Worm (Caenorhabditis elegans) whole organism, dauer: ENCODE data around the gene H28G03.3.

Experiments
- unc-62 ChIP-seq: sonication (generic microtip); optimal IDR thresholded peaks from 2 replicates; lab custom pipeline; 2017; ENCODE audit warnings: missing biosample characterization, missing genetic modification reagents, missing genetic modification characterization

Gene H28G03.3

DNA sequence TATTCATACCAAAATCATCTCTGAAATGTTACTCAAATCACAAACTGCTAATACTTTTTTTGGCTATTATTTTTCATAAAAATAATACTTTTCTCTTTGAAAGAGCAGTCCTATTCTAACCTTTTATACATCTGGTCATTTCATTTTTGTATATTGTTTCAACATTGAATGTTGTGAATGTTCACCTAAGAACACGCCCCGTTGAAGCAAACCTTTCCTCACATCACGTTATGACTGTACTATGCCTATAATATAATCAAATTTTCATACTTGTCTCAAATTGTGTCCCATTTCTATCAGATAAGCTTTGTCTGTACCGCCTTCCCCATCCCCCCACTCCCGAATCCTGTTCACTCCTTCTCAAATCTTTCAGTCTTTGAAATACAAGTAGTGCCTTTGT, 7.8 kb downstream of the H28G03.3 start:
- TF ChIP-seq unc-62 (GFP tag; lab: Kevin White, UChicago) = no peak

DNA sequence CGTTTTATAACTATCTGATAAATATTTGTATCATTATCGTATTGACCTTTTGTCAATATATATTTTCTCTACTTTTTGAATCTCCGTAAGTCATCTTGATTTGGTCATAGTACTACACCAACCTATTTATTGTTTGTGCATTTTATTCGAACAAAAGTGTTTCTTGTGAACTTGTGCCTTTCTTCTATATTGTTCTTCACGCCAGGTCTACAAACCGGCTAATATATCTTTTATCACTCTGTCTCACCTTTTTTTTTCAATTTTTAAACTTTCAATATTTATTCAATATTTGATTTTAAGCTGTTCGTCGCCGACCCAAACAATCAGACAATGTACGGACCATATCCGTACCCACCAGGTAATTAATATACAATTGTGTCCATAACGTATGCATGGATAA, 10.1 kb downstream of the H28G03.3 start, which contains the start of gene hrpa-2:
hrpa-2 (plus strand) TSS at position 301 of the 400 bp plus-strand sequence.
- no peak for TF ChIP-seq unc-62 (GFP tag; lab: Kevin White, UChicago)

DNA sequence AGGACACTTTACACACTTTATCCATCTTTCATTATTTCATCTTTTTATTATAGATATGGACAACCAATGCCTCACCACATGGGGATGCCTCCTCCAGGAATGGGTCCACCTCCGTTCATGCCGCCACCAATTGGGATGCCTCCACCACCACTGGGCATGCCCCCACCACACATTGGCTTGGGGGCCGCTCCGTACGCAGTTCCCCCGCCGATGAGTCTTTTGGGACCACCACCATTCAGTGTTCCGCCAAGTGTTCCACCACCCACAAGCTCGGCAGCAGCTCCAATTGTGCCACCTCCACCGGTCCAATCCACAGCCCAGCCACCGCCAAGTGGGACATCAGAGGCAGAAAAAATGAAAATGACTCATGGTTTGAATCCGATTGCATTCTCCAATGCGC, 11.4 kb downstream of the H28G03.3 start:
- no peak for TF ChIP-seq unc-62 (GFP tag; lab: Kevin White, UChicago)

DNA sequence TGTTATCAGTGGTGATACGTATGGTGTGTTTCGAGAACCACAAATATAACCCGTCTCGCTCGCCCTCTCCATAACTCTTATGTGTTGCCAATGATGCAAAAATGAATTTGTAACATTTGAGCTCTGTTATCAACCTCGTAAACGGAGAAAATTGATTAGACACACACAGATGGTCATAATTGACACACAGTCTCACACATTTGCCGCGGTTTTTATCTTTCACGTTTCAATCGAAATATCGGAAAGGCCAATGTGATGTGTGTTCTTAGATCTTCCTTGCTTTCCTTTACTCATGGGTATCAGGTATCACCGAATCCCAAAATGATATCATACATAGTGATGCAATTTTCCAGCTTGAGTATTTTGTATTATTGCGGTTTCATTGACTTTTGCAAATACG, 12.6 kb downstream of the H28G03.3 start:
- no peak for TF ChIP-seq unc-62 (GFP tag; lab: Kevin White, UChicago)

DNA sequence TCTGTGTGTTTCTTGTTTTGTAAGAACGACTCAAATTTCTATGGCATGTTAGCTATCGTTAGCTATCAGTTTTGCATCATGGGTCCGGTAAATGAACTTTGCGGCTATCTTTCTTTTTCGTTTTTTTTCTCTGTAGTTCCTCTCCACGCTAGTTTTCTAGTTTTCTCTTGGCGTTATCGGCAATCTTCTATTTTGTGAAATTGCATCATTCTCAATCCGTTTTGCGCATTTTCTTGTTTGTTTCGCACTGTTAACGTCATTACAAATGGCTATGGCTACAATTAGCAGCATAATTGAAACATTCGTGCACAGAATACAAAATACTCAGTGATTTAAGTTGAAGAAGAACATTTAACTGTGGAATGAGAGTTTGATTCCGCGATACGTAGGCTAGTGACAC, 13.1 kb downstream of the H28G03.3 start:
- TF ChIP-seq unc-62 (GFP tag; lab: Kevin White, UChicago) = no peak

DNA sequence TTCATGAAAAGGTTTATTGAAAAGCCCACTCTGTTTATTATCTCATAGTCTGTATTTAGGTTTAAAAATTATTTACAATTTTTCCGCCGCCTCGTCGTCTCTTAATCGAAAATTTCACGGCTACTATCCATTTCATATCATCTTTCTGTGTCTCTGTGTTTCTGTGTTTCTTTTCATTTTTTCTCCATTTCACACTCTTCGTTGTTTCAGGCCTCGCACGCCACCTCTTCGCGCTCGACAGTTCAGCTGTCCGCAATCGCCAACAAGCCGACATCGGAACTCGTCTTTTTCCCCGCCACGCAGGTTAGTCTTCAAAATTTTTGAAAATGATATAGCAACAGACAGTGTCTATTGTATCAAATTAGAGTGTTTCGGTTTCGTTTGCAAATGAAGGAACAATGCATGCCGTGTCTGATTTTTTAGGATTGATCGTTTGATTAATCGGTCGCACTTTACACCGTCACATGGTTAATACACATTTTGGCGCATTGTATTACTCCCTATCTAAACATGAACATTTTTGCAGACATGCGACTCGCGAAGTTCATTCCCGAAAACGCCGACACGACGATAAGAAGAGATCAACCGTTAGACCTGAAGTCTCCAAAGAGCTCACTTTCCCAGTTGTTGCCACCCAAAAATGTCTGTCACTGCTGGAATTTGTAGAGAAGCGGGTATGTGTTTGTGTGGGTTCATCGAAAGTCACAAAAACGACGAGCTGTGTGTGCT, 15.1 kb downstream of the H28G03.3 start:
- TF ChIP-seq unc-62 (GFP tag; lab: Kevin White, UChicago) = no peak

DNA sequence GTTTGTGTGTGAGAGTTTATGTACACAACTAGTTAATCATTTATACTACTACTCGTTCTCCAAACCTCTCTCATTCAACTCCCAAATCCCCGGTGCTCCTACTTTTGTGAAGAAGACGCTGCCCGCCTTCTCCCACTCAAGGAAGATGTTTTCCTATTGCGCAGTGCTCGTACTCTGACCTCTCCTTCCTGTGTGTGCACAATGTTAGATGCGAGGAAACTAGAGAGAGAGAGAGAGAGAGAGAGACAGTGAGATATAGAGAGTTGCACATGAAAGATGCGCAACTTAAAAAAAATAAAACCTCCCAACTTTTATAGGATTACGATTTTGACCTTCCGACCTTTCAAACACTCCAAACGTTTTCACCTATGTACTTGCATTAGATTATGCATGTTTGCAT, 15.6 kb downstream of the H28G03.3 start:
- no peak for TF ChIP-seq unc-62 (GFP tag; lab: Kevin White, UChicago)

DNA sequence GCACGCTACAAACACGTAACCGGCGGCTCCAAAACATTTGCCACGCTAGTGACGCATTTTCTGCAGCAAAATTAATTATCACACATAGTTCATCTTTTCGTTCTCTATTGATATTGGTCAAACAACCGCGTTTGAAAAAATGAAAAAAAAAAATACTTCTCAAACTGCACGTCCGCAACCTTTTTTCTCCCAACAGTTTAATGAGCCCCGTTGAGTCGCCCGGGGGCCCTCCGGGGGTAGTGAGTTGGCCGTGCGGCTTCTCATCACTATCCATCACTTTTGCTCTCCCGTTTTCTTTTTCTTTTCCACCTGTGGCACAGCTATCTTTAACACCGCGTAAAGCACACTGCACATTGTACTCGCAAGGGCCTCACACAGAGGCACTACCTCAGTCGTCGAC, 16.7 kb downstream of the H28G03.3 start:
- no peak for TF ChIP-seq unc-62 (GFP tag; lab: Kevin White, UChicago)

DNA sequence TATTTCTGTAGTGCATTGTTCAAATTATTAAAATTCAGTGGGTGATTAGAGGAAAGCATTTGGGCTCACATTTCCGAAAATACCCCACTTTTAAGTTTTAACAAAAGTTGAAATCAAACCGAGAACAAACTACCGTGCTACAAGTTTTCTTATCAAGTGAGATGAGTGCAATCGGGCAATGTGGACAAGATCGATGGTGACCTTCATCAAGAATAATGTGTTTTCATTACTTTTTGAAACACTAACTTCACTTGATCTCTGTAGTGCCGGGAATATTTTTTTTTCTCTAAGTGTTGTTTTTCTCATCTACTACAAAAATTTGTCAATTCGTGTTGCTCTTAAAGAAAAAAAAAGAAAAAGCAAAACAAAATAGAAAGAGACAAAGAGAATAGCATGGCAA, 17.3 kb downstream of the H28G03.3 start:
- no peak for TF ChIP-seq unc-62 (GFP tag; lab: Kevin White, UChicago)

DNA sequence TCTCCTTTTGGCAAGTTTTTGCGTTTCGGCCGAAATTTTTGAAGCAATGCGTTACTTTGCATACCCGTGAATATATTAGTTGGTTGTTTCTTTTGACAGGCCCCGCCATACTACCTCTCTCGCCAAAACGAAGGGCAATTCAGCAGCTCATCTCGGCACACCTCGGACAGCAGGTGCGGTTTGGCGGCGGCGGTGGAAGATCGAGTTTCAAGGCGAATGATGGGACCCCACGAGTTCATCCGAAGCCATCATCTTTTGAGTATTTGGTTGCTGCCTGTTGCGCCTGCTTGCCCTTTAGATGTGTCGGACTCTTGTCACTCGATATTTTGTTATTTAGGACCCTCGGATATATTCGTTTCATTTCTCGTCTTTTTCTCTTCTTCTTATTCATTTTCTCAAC, 17.8 kb downstream of the H28G03.3 start:
- no peak for TF ChIP-seq unc-62 (GFP tag; lab: Kevin White, UChicago)

DNA sequence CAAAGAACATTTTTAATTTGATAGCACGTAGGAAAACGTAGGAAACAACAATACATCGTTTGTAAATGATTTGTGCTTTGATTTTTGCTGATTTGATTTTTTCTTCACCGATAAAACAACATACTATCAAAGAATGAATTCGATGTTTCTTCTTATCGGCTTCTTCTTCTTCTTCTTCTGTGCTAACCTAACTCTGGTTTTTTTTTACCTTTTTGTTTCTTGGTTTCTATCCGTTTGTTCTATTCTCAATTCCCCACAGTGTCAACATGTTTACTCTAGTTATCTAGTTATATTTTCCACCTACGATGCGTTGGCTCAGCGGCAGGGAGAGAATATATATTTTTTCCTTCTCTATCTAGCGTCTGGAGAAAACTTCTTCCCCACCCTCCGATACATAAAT, 18.3 kb downstream of the H28G03.3 start:
- TF ChIP-seq unc-62 (GFP tag; lab: Kevin White, UChicago) = no peak

DNA sequence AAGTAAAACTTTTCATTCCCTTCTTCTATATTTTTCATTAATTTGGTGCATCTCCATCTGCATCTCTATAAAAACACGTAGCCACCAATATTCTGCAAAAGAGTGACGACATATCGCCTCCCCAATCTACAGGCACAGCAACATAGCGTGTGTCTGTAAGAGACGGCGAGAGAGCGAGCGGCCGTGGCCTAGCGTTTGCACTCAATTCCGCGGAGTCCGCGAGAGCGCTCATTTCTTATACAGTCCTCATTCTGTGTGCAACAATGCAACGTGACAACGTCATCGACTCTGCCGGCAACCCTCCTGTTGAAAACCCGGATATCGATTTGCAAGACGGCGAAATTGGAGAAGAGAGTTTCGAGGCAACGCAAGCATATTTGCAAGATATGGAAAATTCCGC, 20.6 kb downstream of the H28G03.3 start, which contains the start of gene H28G03.2:
H28G03.2 (plus strand) TSS at position 200 of the 400 bp plus-strand sequence.
- no peak for TF ChIP-seq unc-62 (GFP tag; lab: Kevin White, UChicago)

DNA sequence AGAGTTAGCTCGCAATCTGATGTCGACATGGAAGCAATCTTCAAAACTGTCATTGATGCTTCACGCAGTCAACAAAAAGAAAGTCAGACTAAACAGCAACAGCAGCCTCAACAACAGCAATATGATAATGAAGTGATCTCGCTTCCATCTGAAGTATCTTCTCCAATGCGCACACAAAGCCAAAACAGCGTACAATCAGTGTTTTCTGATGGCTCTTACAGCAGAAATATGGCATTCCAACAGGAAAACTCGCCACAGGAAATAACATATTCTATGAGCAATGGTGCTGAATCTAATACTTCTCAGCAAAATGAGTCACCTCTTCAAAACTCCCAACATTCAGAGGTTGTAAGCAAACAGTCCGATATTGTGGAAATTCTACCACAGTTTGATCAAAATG, 23.2 kb downstream of the H28G03.3 start:
- TF ChIP-seq unc-62 (GFP tag; lab: Kevin White, UChicago) = no peak

DNA sequence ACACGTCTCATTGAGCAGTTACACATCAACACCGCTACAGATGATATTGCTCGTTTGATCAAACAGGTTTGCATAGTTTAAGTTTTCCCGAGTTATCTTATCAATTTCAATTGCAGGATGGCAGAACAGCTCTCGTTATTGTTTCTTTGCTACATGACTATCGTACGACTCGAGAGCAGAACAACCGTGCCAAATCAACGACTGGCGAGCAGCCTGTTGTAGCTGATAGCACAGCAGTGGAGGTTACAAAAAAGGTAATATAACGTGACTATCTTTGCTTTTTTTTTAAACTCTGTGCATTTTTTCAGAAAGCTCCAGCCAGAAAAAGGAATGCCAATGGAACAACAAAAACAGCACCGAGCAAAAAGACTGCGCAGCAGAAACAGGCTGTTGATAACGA, 23.8 kb downstream of the H28G03.3 start:
- no peak for TF ChIP-seq unc-62 (GFP tag; lab: Kevin White, UChicago)

DNA sequence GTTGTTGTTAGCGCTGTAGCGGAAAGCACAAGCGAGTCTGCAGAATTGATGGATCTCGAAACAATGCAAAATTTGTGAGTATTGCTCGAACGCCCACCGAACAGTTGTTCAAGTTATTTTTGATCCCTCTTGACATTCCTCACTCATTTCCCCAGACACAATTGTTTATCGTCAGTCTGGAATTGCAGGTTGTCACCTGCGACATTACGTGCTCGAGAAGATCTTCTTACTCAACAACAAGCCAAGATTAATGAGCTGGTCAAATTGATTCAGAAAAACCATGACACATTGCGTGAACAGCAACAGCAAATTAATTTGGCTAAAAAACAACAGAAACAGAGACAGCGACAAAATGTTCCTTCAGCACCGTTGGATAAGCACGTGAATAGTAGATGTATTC, 24.3 kb downstream of the H28G03.3 start:
- TF ChIP-seq unc-62 (GFP tag; lab: Kevin White, UChicago) = no peak

DNA sequence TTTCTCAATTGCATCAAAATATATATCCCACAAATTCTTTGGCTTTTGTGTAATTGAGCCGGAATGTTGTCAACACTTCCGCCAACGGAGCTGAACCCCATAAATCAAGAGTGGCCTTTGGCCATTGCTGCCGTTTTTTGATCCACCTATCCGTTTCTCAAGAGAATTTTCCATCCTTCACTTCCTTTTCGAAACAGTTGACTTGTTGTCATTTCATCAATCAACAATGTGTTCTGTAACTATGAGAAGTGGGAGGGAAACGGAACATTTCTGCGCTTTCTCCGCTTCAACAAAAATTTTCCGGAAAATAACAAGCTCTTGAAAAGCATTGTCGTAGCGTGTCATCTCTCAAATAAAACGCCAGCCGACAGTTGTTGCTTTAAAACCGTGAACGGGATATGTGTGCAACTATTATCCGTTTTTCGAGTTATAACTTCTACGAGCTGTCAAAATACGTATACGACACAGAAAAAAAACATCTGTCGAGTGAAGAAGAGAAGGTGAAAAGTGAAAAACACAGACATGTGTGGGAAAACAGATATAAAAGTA, 26.3 kb downstream of the H28G03.3 start:
- no peak for TF ChIP-seq unc-62 (GFP tag; lab: Kevin White, UChicago)

DNA sequence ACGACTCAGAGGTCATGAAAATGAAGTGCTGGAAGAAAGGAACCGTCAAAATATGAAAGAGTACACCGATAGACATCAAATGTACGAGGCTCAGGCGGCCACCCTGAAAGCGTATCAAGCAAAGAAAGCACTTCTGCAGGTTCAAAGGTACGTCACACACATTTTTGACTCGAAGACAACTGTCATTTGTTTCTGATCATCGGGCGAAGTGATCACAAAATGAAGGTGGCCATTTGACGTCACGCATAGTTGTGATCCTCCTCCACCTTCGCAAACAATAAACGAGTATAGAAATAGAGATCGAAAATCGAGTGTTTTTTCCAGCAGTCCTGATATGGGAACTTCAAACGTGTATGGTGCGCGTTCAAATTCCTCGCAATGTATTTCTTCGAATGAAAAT, 26.9 kb downstream of the H28G03.3 start:
- no peak for TF ChIP-seq unc-62 (GFP tag; lab: Kevin White, UChicago)
